Worm (Caenorhabditis elegans) whole organism, late embryonic: Measurements from ENCODE around the gene zig-2.

ENCODE experiments used
- F13H6.1 ChIP-seq: sonication (generic microtip); optimal IDR thresholded peaks from 2 replicates; lab custom pipeline; 2016; ENCODE audit warnings: missing genetic modification characterization, missing compliant biosample characterization
- che-1 ChIP-seq: sonication (generic microtip); optimal IDR thresholded peaks from 2 replicates; lab custom pipeline; 2016; ENCODE audit warnings: mild to moderate bottlenecking, missing genetic modification characterization, missing compliant biosample characterization
- nhr-11 ChIP-seq: fragments of 150-350 bp; optimal IDR thresholded peaks from 2 replicates; lab custom pipeline; 2014; ENCODE audit warnings: missing biosample characterization, missing genetic modification characterization

ce11 chrX:12348329-12348728 is 7.1 kb upstream of the zig-2 start, which contains the start of gene F42F12.14:
- TF ChIP-seq F13H6.1 (tag; lab: Kevin White, UChicago): no peak
- TF ChIP-seq nhr-11 (tag; lab: Kevin White, UChicago): no peak
- TF ChIP-seq che-1: no peak
